Fruit fly (Drosophila melanogaster): Measurements from ENCODE around the gene Uch-L5.

DNA sequence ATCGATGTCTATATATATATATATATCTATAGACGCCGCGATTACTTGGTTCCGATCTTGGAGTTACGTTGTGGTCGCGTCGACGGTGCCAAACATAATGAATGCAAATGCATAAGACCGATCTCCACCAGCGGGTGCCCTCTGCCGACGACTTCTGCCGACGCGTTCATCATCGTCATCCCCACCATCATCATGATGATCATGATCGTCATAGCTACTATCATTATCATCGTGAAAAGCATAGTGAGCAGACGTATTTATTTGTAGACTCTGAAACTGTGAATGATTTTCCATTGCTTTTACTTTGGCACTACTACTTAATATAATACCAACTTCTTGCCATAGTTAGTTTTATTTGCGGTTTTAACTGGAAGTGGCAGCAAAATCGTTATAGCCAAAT is 15.3 kb upstream of the Uch-L5 start, which contains the start of gene CG32037:
- no peak for TF ChIP-seq psq (optimal IDR thresholded peaks at IDR 0.05)
- TF ChIP-seq Dll (optimal IDR thresholded peaks at IDR 0.05), result no peak
- no peak for TF ChIP-seq pan (optimal IDR thresholded peaks at IDR 0.05)
- no peak for TF ChIP-seq EcR (GFP tag; optimal IDR thresholded peaks at IDR 0.05)
